Worm (Caenorhabditis elegans): Measurements from ENCODE around the gene K07F5.14.
"Not testable (repeated sequence)": the region's sequence is repeated elsewhere in the genome, so short reads cannot be mapped to it uniquely, and the experiment has no call there.

The K07F5.14 gene

ce11 chrIV:9889857-9890256 is 27.8 kb downstream of the K07F5.14 start, which contains the start of gene ttbk-3:
TSS of gene ttbk-3 (minus strand) at chrIV:9889957.
- TF ChIP-seq nhr-237 (tag; optimal IDR thresholded peaks at IDR 0.05) (no peak), flh-1 (GFP tag; optimal IDR thresholded peaks at IDR 0.05) (no peak), sptf-1 (tag; optimal IDR thresholded peaks at IDR 0.05) (no peak), drap-1 (GFP tag; optimal IDR thresholded peaks at IDR 0.05) (no peak), pha-4 (tag; optimal IDR thresholded peaks at IDR 0.05) (no peak), unc-62 (GFP tag; optimal IDR thresholded peaks at IDR 0.05) (no peak), elt-3 (tag; optimal IDR thresholded peaks at IDR 0.05) (no peak), cnd-1 (tag; optimal IDR thresholded peaks at IDR 0.05) (no peak), ces-1 (GFP tag; optimal IDR thresholded peaks at IDR 0.05) (no peak), M03D4.4 (tag; optimal IDR thresholded peaks at IDR 0.05) (no peak), unc-120 (tag; optimal IDR thresholded peaks at IDR 0.05; ENCODE audit: poor library complexity, severe bottlenecking) (no peak), ztf-11 (tag; optimal IDR thresholded peaks at IDR 0.05) (no peak), sem-2 (GFP tag; optimal IDR thresholded peaks at IDR 0.05) (no peak), lin-13 (tag; optimal IDR thresholded peaks at IDR 0.05) (no peak), mls-2 (tag; optimal IDR thresholded peaks at IDR 0.05) (no peak), ceh-39 (tag; optimal IDR thresholded peaks at IDR 0.05) (no peak)

- TF ChIP-seq flh-1 (GFP tag; optimal IDR thresholded peaks at IDR 0.05) (no peak), nhr-12 (tag; optimal IDR thresholded peaks at IDR 0.05) (no peak), ceh-43 (GFP tag; optimal IDR thresholded peaks at IDR 0.05) (no peak), lsy-2 (tag; optimal IDR thresholded peaks at IDR 0.05) (no peak), ces-1 (GFP tag; optimal IDR thresholded peaks at IDR 0.05) (no peak), zip-8 (tag; optimal IDR thresholded peaks at IDR 0.05) (no peak), nhr-2 (tag; optimal IDR thresholded peaks at IDR 0.05) (no peak), cnd-1 (tag; optimal IDR thresholded peaks at IDR 0.05) (no peak), ceh-39 (tag; optimal IDR thresholded peaks at IDR 0.05) (no peak), nhr-237 (tag; optimal IDR thresholded peaks at IDR 0.05) (no peak), drap-1 (GFP tag; optimal IDR thresholded peaks at IDR 0.05) (no peak), snpc-4 (tag; optimal IDR thresholded peaks at IDR 0.05) (no peak)
Observed at ce11 chrIV:9891938-9892337, 29.9 kb downstream of the K07F5.14 start, which contains the start of gene F32B6.4. TSS of gene F32B6.4 (minus strand) at chrIV:9892038.

ce11 chrIV:9893649-9894048 is 31.6 kb downstream of the K07F5.14 start, which contains the start of gene sss-1:
TSS of gene sss-1 (minus strand) at chrIV:9893749.
- not testable (repeated sequence) for TF ChIP-seq ces-1 (GFP tag; optimal IDR thresholded peaks at IDR 0.05); blmp-1 (tag; optimal IDR thresholded peaks at IDR 0.05); ztf-11 (tag; optimal IDR thresholded peaks at IDR 0.05)

- not testable (repeated sequence) for TF ChIP-seq nhr-2 (tag; optimal IDR thresholded peaks at IDR 0.05); ham-2 (GFP tag; optimal IDR thresholded peaks at IDR 0.05); flh-1 (GFP tag; optimal IDR thresholded peaks at IDR 0.05)
Observed at ce11 chrIV:9894331-9894730, 32.3 kb downstream of the K07F5.14 start, which contains the start of gene msp-77. TSS of gene msp-77 (plus strand) at chrIV:9894631.

ce11 chrIV:9895088-9895487 is 33.1 kb downstream of the K07F5.14 start, which contains the start of gene ssp-32:
TSS of gene ssp-32 (plus strand) at chrIV:9895388.
- TF ChIP-seq mab-5 (tag; optimal IDR thresholded peaks at IDR 0.05) (no peak), ceh-39 (tag; optimal IDR thresholded peaks at IDR 0.05) (no peak), ceh-43 (GFP tag; optimal IDR thresholded peaks at IDR 0.05) (no peak), snpc-4 (tag; optimal IDR thresholded peaks at IDR 0.05) (no peak), mls-2 (tag; optimal IDR thresholded peaks at IDR 0.05) (no peak), ham-2 (GFP tag; optimal IDR thresholded peaks at IDR 0.05) (no peak), blmp-1 (tag; optimal IDR thresholded peaks at IDR 0.05) (no peak), nhr-12 (tag; optimal IDR thresholded peaks at IDR 0.05) (no peak), elt-3 (tag; optimal IDR thresholded peaks at IDR 0.05) (no peak), ceh-83 (GFP tag; optimal IDR thresholded peaks at IDR 0.05) (no peak), tbx-8 (GFP tag; optimal IDR thresholded peaks at IDR 0.05) (no peak), mep-1 (tag; optimal IDR thresholded peaks at IDR 0.05) (no peak)

- TF ChIP-seq sem-2 (GFP tag; optimal IDR thresholded peaks at IDR 0.05) (no peak), drap-1 (GFP tag; optimal IDR thresholded peaks at IDR 0.05) (no peak), cnd-1 (tag; optimal IDR thresholded peaks at IDR 0.05) (no peak), elt-3 (tag; optimal IDR thresholded peaks at IDR 0.05) (no peak)
Observed at ce11 chrIV:9898712-9899111, 36.7 kb downstream of the K07F5.14 start, which contains the start of gene tbc-3. TSS of gene tbc-3 (plus strand) at chrIV:9899012.
